Worm (Caenorhabditis elegans) whole organism, mixed stage, embryonic: ENCODE measurements around the gene hal-3.

Experiments
- M03D4.4 ChIP-seq: sonication (generic microtip); optimal IDR thresholded peaks from 2 replicates; lab custom pipeline; 2017; ENCODE audit warnings: mild to moderate bottlenecking, missing genetic modification characterization, missing compliant biosample characterization
- bed-3 ChIP-seq: fragments of 200-800 bp; sonication (Bioruptor generic); optimal IDR thresholded peaks from 3 replicates; lab custom pipeline; 2018; ENCODE audit warnings: mild to moderate bottlenecking, missing genetic modification characterization, moderate library complexity, missing compliant biosample characterization
- blmp-1 ChIP-seq: fragments of 150-350 bp; optimal IDR thresholded peaks from 2 replicates; lab custom pipeline; 2014; ENCODE audit warnings: missing biosample characterization, missing genetic modification characterization
- ceh-39 ChIP-seq: fragments of 150-350 bp; optimal IDR thresholded peaks from 2 replicates; lab custom pipeline; 2014; ENCODE audit warnings: missing biosample characterization, missing genetic modification characterization
- ceh-43 ChIP-seq: fragments of 200-800 bp; sonication (Bioruptor generic); optimal IDR thresholded peaks from 2 replicates; lab custom pipeline; 2018; ENCODE audit warnings: mild to moderate bottlenecking, missing genetic modification characterization, moderate library complexity, missing compliant biosample characterization
- ceh-83 ChIP-seq: fragments of 200-800 bp; sonication (Bioruptor generic); optimal IDR thresholded peaks from 2 replicates; lab custom pipeline; 2018; ENCODE audit warnings: mild to moderate bottlenecking, missing genetic modification characterization, missing compliant biosample characterization
- ces-1 ChIP-seq: fragments of 150-350 bp; optimal IDR thresholded peaks from 2 replicates; lab custom pipeline; 2014; ENCODE audit warnings: missing biosample characterization, missing genetic modification reagents, missing genetic modification characterization
- elt-1 ChIP-seq: sonication (generic microtip); optimal IDR thresholded peaks from 2 replicates; lab custom pipeline; 2017; ENCODE audit warnings: missing genetic modification characterization, mild to moderate bottlenecking, missing compliant biosample characterization, antibody characterized with exemption, moderate library complexity, borderline replicate concordance; ENCODE audit not compliant: insufficient read depth
- elt-3 ChIP-seq: fragments of 150-350 bp; optimal IDR thresholded peaks from 2 replicates; lab custom pipeline; 2014; ENCODE audit warnings: missing biosample characterization, missing genetic modification characterization
- flh-1 ChIP-seq: fragments of 200-800 bp; sonication (Bioruptor generic); optimal IDR thresholded peaks from 2 replicates; lab custom pipeline; 2018; ENCODE audit warnings: mild to moderate bottlenecking, missing genetic modification characterization, moderate library complexity, missing compliant biosample characterization
- ham-2 ChIP-seq: fragments of 200-800 bp; sonication (Bioruptor generic); optimal IDR thresholded peaks from 2 replicates; lab custom pipeline; 2018; ENCODE audit warnings: mild to moderate bottlenecking, missing genetic modification characterization, missing compliant biosample characterization
- lin-13 ChIP-seq: fragments of 150-350 bp; optimal IDR thresholded peaks from 2 replicates; lab custom pipeline; 2014; ENCODE audit warnings: missing biosample characterization, missing genetic modification characterization
- lin-32 ChIP-seq: fragments of 200-800 bp; sonication (Bioruptor generic); optimal IDR thresholded peaks from 2 replicates; lab custom pipeline; 2018; ENCODE audit warnings: mild to moderate bottlenecking, missing genetic modification characterization, missing compliant biosample characterization
- lsy-2 ChIP-seq: fragments of 150-350 bp; optimal IDR thresholded peaks from 2 replicates; lab custom pipeline; 2014; ENCODE audit warnings: missing biosample characterization, missing genetic modification characterization
- mab-5 ChIP-seq: fragments of 150-350 bp; optimal IDR thresholded peaks from 2 replicates; lab custom pipeline; 2014; ENCODE audit warnings: missing biosample characterization, missing genetic modification characterization
- mep-1 ChIP-seq: fragments of 150-350 bp; optimal IDR thresholded peaks from 2 replicates; lab custom pipeline; 2017; ENCODE audit warnings: missing biosample characterization, missing genetic modification reagents, missing genetic modification characterization, inconsistent platforms
- nhr-12 ChIP-seq: fragments of 150-350 bp; optimal IDR thresholded peaks from 2 replicates; lab custom pipeline; 2014; ENCODE audit warnings: missing biosample characterization, missing genetic modification characterization
- nhr-28 ChIP-seq: fragments of 150-350 bp; optimal IDR thresholded peaks from 2 replicates; lab custom pipeline; 2014; ENCODE audit warnings: missing biosample characterization, missing genetic modification characterization
- nhr-76 ChIP-seq: sonication (generic microtip); optimal IDR thresholded peaks from 2 replicates; lab custom pipeline; 2017; ENCODE audit warnings: missing biosample characterization, missing genetic modification characterization
- pha-4 ChIP-seq: fragments of 150-350 bp; optimal IDR thresholded peaks from 2 replicates; lab custom pipeline; 2018; ENCODE audit warnings: missing biosample characterization, missing genetic modification reagents, missing genetic modification characterization
- sem-2 ChIP-seq: fragments of 200-800 bp; sonication (Bioruptor generic); optimal IDR thresholded peaks from 2 replicates; lab custom pipeline; 2018; ENCODE audit warnings: mild to moderate bottlenecking, missing genetic modification characterization, missing compliant biosample characterization
- snpc-4 ChIP-seq: fragments of 150-350 bp; optimal IDR thresholded peaks from 2 replicates; lab custom pipeline; 2014; ENCODE audit warnings: missing biosample characterization, missing genetic modification characterization
- tbx-8 ChIP-seq: fragments of 200-800 bp; sonication (Bioruptor generic); optimal IDR thresholded peaks from 2 replicates; lab custom pipeline; 2018; ENCODE audit warnings: mild to moderate bottlenecking, missing genetic modification characterization, moderate library complexity, missing compliant biosample characterization
- unc-120 ChIP-seq: sonication (generic microtip); optimal IDR thresholded peaks from 2 replicates; lab custom pipeline; 2017; ENCODE audit warnings: missing genetic modification characterization, missing compliant biosample characterization; ENCODE audit not compliant: poor library complexity, severe bottlenecking
- unc-62 ChIP-seq: fragments of 150-350 bp; optimal IDR thresholded peaks from 2 replicates; lab custom pipeline; 2014; ENCODE audit warnings: missing biosample characterization, missing genetic modification reagents, missing genetic modification characterization
- zip-8 ChIP-seq: fragments of 150-350 bp; optimal IDR thresholded peaks from 2 replicates; lab custom pipeline; 2014; ENCODE audit warnings: missing biosample characterization, missing genetic modification characterization
- ztf-11 ChIP-seq: fragments of 150-350 bp; optimal IDR thresholded peaks from 2 replicates; lab custom pipeline; 2014; ENCODE audit warnings: missing biosample characterization, missing genetic modification characterization

hal-3 gene

ce11 chrII:9601069-9601468 is 15.9 kb downstream of the hal-3 start:
- no peak for TF ChIP-seq nhr-28 (tag; lab: Kevin White, UChicago)
- TF ChIP-seq unc-120 (tag; lab: Kevin White, UChicago): peak; percentile 5

ce11 chrII:9600022-9600722 is 16.8 kb downstream of the hal-3 start:
- TF ChIP-seq flh-1 (GFP tag; lab: Kevin White, UChicago) (no peak), elt-1 (tag; lab: Kevin White, UChicago) (no peak), nhr-76 (tag; lab: Kevin White, UChicago) (no peak), ztf-11 (no peak), blmp-1 (tag; lab: Kevin White, UChicago) (no peak), zip-8 (no peak), ceh-43 (GFP tag; lab: Kevin White, UChicago) (no peak), lin-32 (GFP tag; lab: Kevin White, UChicago) (no peak), mab-5 (tag; lab: Kevin White, UChicago) (no peak), nhr-28 (tag; lab: Kevin White, UChicago) (no peak)

- TF ChIP-seq sem-2 (GFP tag; lab: Kevin White, UChicago): no peak
- no peak for TF ChIP-seq M03D4.4 (tag; lab: Kevin White, UChicago)
- no peak for TF ChIP-seq elt-1 (tag; lab: Kevin White, UChicago)
- TF ChIP-seq pha-4 (tag; lab: Kevin White, UChicago): no peak
- no peak for TF ChIP-seq nhr-12 (tag; lab: Kevin White, UChicago)
- TF ChIP-seq, all 35 proteins: peak for 0
Observed at ce11 chrII:9597516-9598047, 19.3 kb downstream of the hal-3 start, which contains the start of gene mrpl-53. Gene mrpl-53 (plus strand): TSS chrII:9597622.

- TF ChIP-seq mep-1 (tag; lab: Kevin White, UChicago) (no peak), elt-3 (tag; lab: Kevin White, UChicago) (no peak)
- TF ChIP-seq, all 35 proteins: peak for 0
Observed at ce11 chrII:9596401-9596800, 20.5 kb downstream of the hal-3 start, which contains the start of gene E02H1.6. Gene E02H1.6 (plus strand): TSS chrII:9596701.

- no peak for TF ChIP-seq tbx-8
- no peak for TF ChIP-seq nhr-28 (tag; lab: Kevin White, UChicago)
- TF ChIP-seq pha-4 (tag; lab: Kevin White, UChicago): no peak
- no peak for TF ChIP-seq unc-62 (GFP tag; lab: Kevin White, UChicago)
- no peak for TF ChIP-seq unc-120 (tag; lab: Kevin White, UChicago)
- TF ChIP-seq ces-1 (GFP tag; lab: Kevin White, UChicago): no peak
- no peak for TF ChIP-seq nhr-12 (tag; lab: Kevin White, UChicago)
- TF ChIP-seq bed-3 (GFP tag; lab: Kevin White, UChicago): no peak
- no peak for TF ChIP-seq M03D4.4 (tag; lab: Kevin White, UChicago)
- TF ChIP-seq elt-3 (tag; lab: Kevin White, UChicago): no peak
- TF ChIP-seq sem-2 (GFP tag; lab: Kevin White, UChicago): no peak
- no peak for TF ChIP-seq ceh-83 (GFP tag; lab: Kevin White, UChicago)
- no peak for TF ChIP-seq ham-2 (GFP tag; lab: Kevin White, UChicago)
- TF ChIP-seq nhr-76 (tag; lab: Kevin White, UChicago): no peak
- TF ChIP-seq snpc-4 (tag; lab: Kevin White, UChicago): no peak
- TF ChIP-seq lin-13 (tag; lab: Kevin White, UChicago): no peak
- no peak for TF ChIP-seq ceh-39
- no peak for TF ChIP-seq blmp-1 (tag; lab: Kevin White, UChicago)
- TF ChIP-seq flh-1 (GFP tag; lab: Kevin White, UChicago): no peak
- no peak for TF ChIP-seq zip-8
Observed at ce11 chrII:9594924-9595323, 22.0 kb downstream of the hal-3 start, which contains the start of gene E02H1.5. Gene E02H1.5 (plus strand): TSS chrII:9595224.

ce11 chrII:9592737-9593136 is 24.2 kb downstream of the hal-3 start, which contains the start of gene parp-2:
Gene parp-2 (plus strand): TSS chrII:9593037.
- TF ChIP-seq M03D4.4 (tag; lab: Kevin White, UChicago) (no peak), lsy-2 (tag; lab: Kevin White, UChicago) (no peak), ceh-83 (GFP tag; lab: Kevin White, UChicago) (no peak), ceh-39 (no peak)
